Worm (Caenorhabditis elegans): Measurements from ENCODE around the gene F56D6.20.

- no peak for TF ChIP-seq odd-2 (tag; optimal IDR thresholded peaks at IDR 0.05)
- TF ChIP-seq fkh-10 (GFP tag; optimal IDR thresholded peaks at IDR 0.05): no peak
- no peak for TF ChIP-seq elt-2 (tag; optimal IDR thresholded peaks at IDR 0.05)
- no peak for TF ChIP-seq pha-4 (tag; optimal IDR thresholded peaks at IDR 0.05)
- TF ChIP-seq pqm-1 (tag; optimal IDR thresholded peaks at IDR 0.05): no peak
- TF ChIP-seq ttx-3 (tag; optimal IDR thresholded peaks at IDR 0.05): no peak
- no peak for TF ChIP-seq tbx-2 (tag; optimal IDR thresholded peaks at IDR 0.05)
- no peak for TF ChIP-seq ama-1 (optimal IDR thresholded peaks at IDR 0.05)
These were observed 17.9 kb upstream of the F56D6.20 start, which contains the start of gene dct-8 for ce11 chrIV:3894770-3895169.

Data from whole organism, late embryonic.